Fruit fly (Drosophila melanogaster) whole organism, adult: ENCODE measurements around the gene sturkopf.

ENCODE experiments used
- CG11617 ChIP-seq: fragments of 200-800 bp; sonication (Bioruptor generic); optimal IDR thresholded peaks from 2 replicates; lab custom pipeline; 2017; ENCODE audit warnings: mild to moderate bottlenecking, missing biosample characterization, missing genetic modification reagents, missing genetic modification characterization
- CG12768 ChIP-seq: fragments of 200-800 bp; sonication (Bioruptor generic); optimal IDR thresholded peaks from 2 replicates; lab custom pipeline; 2017; ENCODE audit warnings: missing biosample characterization, missing genetic modification characterization, mild to moderate bottlenecking, moderate library complexity, missing genetic modification reagents
- CG14711 ChIP-seq: fragments of 200-800 bp; sonication (Bioruptor generic); optimal IDR thresholded peaks from 2 replicates; lab custom pipeline; 2018; ENCODE audit warnings: missing biosample characterization, mild to moderate bottlenecking, missing genetic modification characterization, moderate library complexity
- CG1620 ChIP-seq: fragments of 200-800 bp; sonication (Bioruptor generic); optimal IDR thresholded peaks from 2 replicates; lab custom pipeline; 2016; ENCODE audit warnings: missing biosample characterization, missing genetic modification characterization
- CG33017 ChIP-seq: fragments of 200-800 bp; sonication (Bioruptor generic); optimal IDR thresholded peaks from 2 replicates; lab custom pipeline; 2018; ENCODE audit warnings: missing biosample characterization, mild to moderate bottlenecking, missing genetic modification characterization, moderate library complexity
- CG5204 ChIP-seq: fragments of 200-800 bp; sonication (Bioruptor generic); optimal IDR thresholded peaks from 2 replicates; lab custom pipeline; 2016; ENCODE audit warnings: missing biosample characterization, missing genetic modification characterization
- CG7045 ChIP-seq: fragments of 200-800 bp; sonication (Bioruptor generic); optimal IDR thresholded peaks from 2 replicates; lab custom pipeline; 2017; ENCODE audit warnings: missing biosample characterization, mild to moderate bottlenecking, missing genetic modification characterization
- CG7101 ChIP-seq: fragments of 200-800 bp; sonication (Bioruptor generic); optimal IDR thresholded peaks from 2 replicates; lab custom pipeline; 2018; ENCODE audit warnings: missing biosample characterization, mild to moderate bottlenecking, missing genetic modification characterization, moderate library complexity
- Clk ChIP-seq: fragments of 200-800 bp; sonication (Bioruptor generic); optimal IDR thresholded peaks from 2 replicates; lab custom pipeline; 2017; ENCODE audit warnings: missing biosample characterization, missing genetic modification characterization
- Crg-1 ChIP-seq: fragments of 200-800 bp; sonication (Bioruptor generic); optimal IDR thresholded peaks from 2 replicates; lab custom pipeline; 2016; ENCODE audit warnings: missing biosample characterization, missing genetic modification characterization
- Hr96 ChIP-seq: fragments of 200-800 bp; sonication (Bioruptor generic); optimal IDR thresholded peaks from 2 replicates; lab custom pipeline; 2016; ENCODE audit warnings: missing biosample characterization, missing genetic modification characterization
- Mnt ChIP-seq: fragments of 200-800 bp; sonication (Bioruptor generic); optimal IDR thresholded peaks from 2 replicates; lab custom pipeline; 2016; ENCODE audit warnings: missing biosample characterization, mild to moderate bottlenecking, missing genetic modification characterization
- bab1 ChIP-seq: fragments of 200-800 bp; sonication (Bioruptor generic); optimal IDR thresholded peaks from 3 replicates; lab custom pipeline; 2019; ENCODE audit warnings: missing biosample characterization, mild to moderate bottlenecking, missing genetic modification characterization, moderate library complexity
- cic ChIP-seq: fragments of 200-800 bp; sonication (Bioruptor generic); optimal IDR thresholded peaks from 2 replicates; lab custom pipeline; 2017; ENCODE audit warnings: missing biosample characterization, mild to moderate bottlenecking, missing genetic modification characterization, moderate library complexity
- cnc ChIP-seq, 2 experiments: fragments of >200 bp; optimal IDR thresholded peaks; 2 replicates each; lab custom pipeline; 2017
- kay ChIP-seq: fragments of 200-800 bp; sonication (Bioruptor generic); peaks from one replicate; lab custom pipeline; 2016; ENCODE audit warnings: missing biosample characterization, missing genetic modification characterization, borderline replicate concordance
- ovo ChIP-seq: fragments of 200-800 bp; sonication (Bioruptor generic); optimal IDR thresholded peaks from 2 replicates; lab custom pipeline; 2016; ENCODE audit warnings: missing biosample characterization, missing genetic modification characterization
- pad ChIP-seq: fragments of 200-800 bp; sonication (Bioruptor generic); optimal IDR thresholded peaks from 3 replicates; lab custom pipeline; 2017; ENCODE audit warnings: missing biosample characterization, missing genetic modification characterization, mild to moderate bottlenecking, moderate library complexity, missing genetic modification reagents
- tj ChIP-seq: fragments of 200-800 bp; sonication (Bioruptor generic); optimal IDR thresholded peaks from 3 replicates; lab custom pipeline; 2017; ENCODE audit warnings: missing biosample characterization, mild to moderate bottlenecking, missing genetic modification characterization, moderate library complexity
- toe ChIP-seq: fragments of 200-800 bp; sonication (Bioruptor generic); optimal IDR thresholded peaks from 2 replicates; lab custom pipeline; 2016; ENCODE audit warnings: missing biosample characterization, missing genetic modification characterization

sturkopf gene

DNA sequence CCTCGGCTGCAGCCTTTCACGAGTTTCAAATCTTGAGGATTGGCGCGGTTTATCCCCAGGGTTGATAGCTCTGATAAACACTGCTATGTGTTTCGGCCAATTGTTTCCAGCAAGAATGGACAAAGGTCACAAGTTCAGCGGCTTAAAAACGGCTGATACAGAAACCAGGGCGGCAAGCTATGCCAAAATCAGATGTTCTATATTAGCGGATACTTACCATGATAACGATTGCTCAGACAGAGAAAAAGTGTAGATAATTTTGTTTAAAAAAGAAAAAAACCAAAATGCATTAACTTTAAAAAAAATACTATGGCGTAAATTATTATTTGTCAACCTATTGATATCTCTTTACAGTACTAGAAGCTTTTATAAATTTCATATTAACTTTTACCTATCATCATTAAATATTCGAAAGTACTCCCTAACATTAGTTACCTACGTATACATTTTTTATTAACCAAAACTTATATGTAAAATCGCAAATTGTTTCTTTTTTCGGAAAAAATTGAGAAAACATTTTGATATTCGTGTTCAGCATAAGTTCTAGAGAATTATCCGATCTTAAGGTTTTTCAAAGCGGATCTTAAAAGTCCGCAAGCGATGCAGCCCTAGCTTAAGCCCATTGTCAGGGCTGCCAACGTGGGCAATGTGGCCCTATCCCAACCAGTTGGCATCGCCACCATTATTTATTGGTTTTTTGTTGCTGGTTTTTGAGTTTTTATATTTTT lies at the start of gene sturkopf, which contains the start of gene Herc4:
TSS of gene sturkopf (minus strand) at position 339 of the 728 bp plus-strand sequence.
TSS of gene Herc4 (plus strand) at position 658 of the 728 bp plus-strand sequence.
- TF ChIP-seq pad (GFP tag; lab: Kevin White, UChicago) (peak; percentile 59), Clk (GFP tag; lab: Kevin White, UChicago) (peak; percentile 16), Crg-1 (GFP tag; lab: Kevin White, UChicago) (peak; percentile 68), CG1620 (GFP tag; lab: Kevin White, UChicago) (peak; percentile 82), CG14711 (tag; lab: Kevin White, UChicago) (peak; percentile 43), toe (peak; percentile 90), ovo (GFP tag; lab: Kevin White, UChicago) (peak; percentile 43), CG7045 (peak; percentile 72), kay (no peak), tj (GFP tag; lab: Kevin White, UChicago) (peak; percentile 91), cic (GFP tag; lab: Kevin White, UChicago) (no peak), CG12768 (GFP tag; lab: Kevin White, UChicago) (peak; percentile 38), Mnt (GFP tag; lab: Kevin White, UChicago) (peak; percentile 83), CG7101 (tag; lab: Kevin White, UChicago) (peak; percentile 83), cnc (optimal IDR thresholded peaks at IDR 0.05; lab: Kevin White, UChicago) (no peak), CG5204 (GFP tag; lab: Kevin White, UChicago) (peak; percentile 90), Hr96 (GFP tag; lab: Kevin White, UChicago) (no peak), CG33017 (tag; lab: Kevin White, UChicago) (peak; percentile 81), CG11617 (GFP tag; lab: Kevin White, UChicago) (peak; percentile 91), bab1 (no peak)

DNA sequence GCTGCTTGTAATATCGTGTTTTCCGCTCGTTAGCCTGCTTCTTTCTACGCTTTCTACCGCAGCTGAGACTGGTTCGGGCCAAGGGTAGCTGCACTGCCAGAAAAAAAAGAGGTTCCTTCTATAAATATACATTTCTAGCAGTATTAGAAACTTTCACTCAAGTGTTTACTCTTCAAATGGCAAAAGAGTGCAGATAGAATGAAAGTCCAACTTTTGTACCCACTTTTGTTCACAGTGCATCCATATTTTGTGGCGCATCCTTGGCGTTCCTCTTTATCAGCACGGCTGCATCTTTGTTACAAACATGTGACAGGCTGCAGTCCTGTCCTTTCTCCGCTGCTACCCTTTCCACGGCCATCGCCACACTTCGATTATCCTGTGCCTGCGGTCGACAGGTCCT lies 45.2 kb upstream of the sturkopf start:
- no peak for TF ChIP-seq bab1
- TF ChIP-seq cnc (optimal IDR thresholded peaks at IDR 0.05; lab: Kevin White, UChicago) = no peak
- no peak for TF ChIP-seq CG11617 (GFP tag; lab: Kevin White, UChicago)
- no peak for TF ChIP-seq CG7101 (tag; lab: Kevin White, UChicago)

dm6 chr3L:1354214-1354613 lies 41.0 kb upstream of the sturkopf start:
- TF ChIP-seq CG5204 (GFP tag; lab: Kevin White, UChicago) (no peak), ovo (GFP tag; lab: Kevin White, UChicago) (no peak), tj (GFP tag; lab: Kevin White, UChicago) (no peak), pad (GFP tag; lab: Kevin White, UChicago) (no peak), CG7101 (tag; lab: Kevin White, UChicago) (no peak), bab1 (no peak), toe (no peak), Crg-1 (GFP tag; lab: Kevin White, UChicago) (no peak), cic (GFP tag; lab: Kevin White, UChicago) (no peak), CG11617 (GFP tag; lab: Kevin White, UChicago) (no peak), cnc (optimal IDR thresholded peaks at IDR 0.05; lab: Kevin White, UChicago) (no peak), Clk (GFP tag; lab: Kevin White, UChicago) (no peak), Hr96 (GFP tag; lab: Kevin White, UChicago) (no peak), Mnt (GFP tag; lab: Kevin White, UChicago) (no peak), CG33017 (tag; lab: Kevin White, UChicago) (no peak), CG1620 (GFP tag; lab: Kevin White, UChicago) (no peak), CG7045 (no peak), CG14711 (tag; lab: Kevin White, UChicago) (no peak)

DNA sequence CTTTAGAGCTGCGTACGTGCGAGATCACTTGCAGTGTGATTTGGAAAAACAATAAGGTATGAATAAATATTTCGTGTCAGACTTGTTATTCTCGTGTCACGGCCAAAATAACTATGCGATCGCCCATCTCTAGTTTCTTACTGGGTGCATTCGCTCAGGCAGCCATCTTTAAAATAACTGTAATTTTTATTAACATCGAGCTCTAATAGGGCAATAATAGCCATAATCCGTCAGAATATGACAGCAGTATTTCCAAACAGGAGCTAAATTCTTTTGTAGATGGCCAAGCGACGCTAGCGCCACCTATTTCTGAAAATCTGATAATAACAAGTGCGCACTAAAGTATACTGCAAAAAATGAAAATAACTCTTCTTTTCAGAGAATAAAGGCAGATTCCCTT lies 38.9 kb upstream of the sturkopf start:
- TF ChIP-seq ovo (GFP tag; lab: Kevin White, UChicago) (peak; percentile 76), CG7045 (no peak), Mnt (GFP tag; lab: Kevin White, UChicago) (peak; percentile 20), pad (GFP tag; lab: Kevin White, UChicago) (no peak), bab1 (peak; percentile 67), CG14711 (tag; lab: Kevin White, UChicago) (no peak), CG12768 (GFP tag; lab: Kevin White, UChicago) (no peak), CG33017 (tag; lab: Kevin White, UChicago) (no peak), toe (no peak), CG11617 (GFP tag; lab: Kevin White, UChicago) (peak; percentile 37), Crg-1 (GFP tag; lab: Kevin White, UChicago) (peak; percentile 27), CG7101 (tag; lab: Kevin White, UChicago) (peak; percentile 13), CG1620 (GFP tag; lab: Kevin White, UChicago) (peak; percentile 48)

DNA sequence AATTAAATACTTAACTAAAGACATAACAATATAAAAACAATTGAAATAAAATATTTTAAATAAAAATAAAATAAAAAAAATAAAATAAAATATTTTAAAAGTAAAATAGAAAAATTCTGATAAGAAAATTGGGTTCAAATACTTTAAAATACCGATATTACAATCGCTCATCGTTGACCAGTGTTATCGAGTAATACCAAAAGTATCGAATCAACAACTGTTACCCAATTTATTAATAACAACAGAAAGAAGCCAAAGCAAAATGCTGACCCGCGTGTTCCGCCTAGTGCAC lies 37.7 kb upstream of the sturkopf start, which contains the start of gene CG9166:
TSS of gene CG9166 (plus strand) at position 193 of the 292 bp plus-strand sequence.
- no peak for TF ChIP-seq cnc (optimal IDR thresholded peaks at IDR 0.05; lab: Kevin White, UChicago)
- no peak for TF ChIP-seq Mnt (GFP tag; lab: Kevin White, UChicago)
- TF ChIP-seq CG11617 (GFP tag; lab: Kevin White, UChicago) = no peak
- TF ChIP-seq Crg-1 (GFP tag; lab: Kevin White, UChicago) = no peak
- no peak for TF ChIP-seq CG33017 (tag; lab: Kevin White, UChicago)
- no peak for TF ChIP-seq CG7101 (tag; lab: Kevin White, UChicago)
- no peak for TF ChIP-seq cic (GFP tag; lab: Kevin White, UChicago)
- no peak for TF ChIP-seq CG14711 (tag; lab: Kevin White, UChicago)
- TF ChIP-seq toe = no peak
- TF ChIP-seq Clk (GFP tag; lab: Kevin White, UChicago) = no peak
- TF ChIP-seq CG12768 (GFP tag; lab: Kevin White, UChicago) = no peak
